Fruit fly (Drosophila melanogaster): Measurements from ENCODE around the gene croc.
A peak's percentile ranks its signal among the peaks of the same experiment; 100 is the strongest.

Gene croc

DNA sequence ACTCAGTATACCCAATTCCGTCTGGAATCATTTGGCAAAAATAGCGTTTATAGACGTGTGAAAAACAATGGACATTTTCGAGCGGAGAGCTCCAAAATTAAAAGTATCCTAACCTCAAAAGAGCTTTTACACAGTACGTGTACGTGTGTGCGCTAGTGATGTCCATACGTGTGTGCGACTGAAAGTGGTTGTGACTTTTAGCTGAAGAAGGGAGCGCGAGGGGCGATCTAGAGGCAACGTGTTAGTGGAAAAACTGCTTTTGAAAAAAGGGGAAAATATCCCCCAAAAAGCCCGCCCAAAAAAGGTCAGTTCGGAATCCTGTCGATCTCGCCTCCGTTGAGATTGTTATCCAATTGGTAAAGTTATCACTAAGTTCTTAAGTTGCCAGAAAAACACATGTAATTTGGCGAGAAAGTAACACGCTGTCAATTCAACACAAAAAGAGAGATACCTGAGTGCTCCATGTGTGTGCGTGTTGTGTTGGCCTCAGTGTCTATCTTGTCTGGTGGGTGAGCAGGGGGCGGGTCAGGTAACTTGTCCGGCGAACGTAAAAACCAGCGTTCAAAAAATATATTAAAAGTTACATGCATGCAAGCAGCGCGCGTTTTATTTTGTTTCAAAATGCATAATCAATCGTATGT lies 42.4 kb downstream of the croc start:
- no peak for TF ChIP-seq Gug (GFP tag; IDR thresholded peaks at IDR 0.05)
- TF ChIP-seq Eip93F (GFP tag; optimal IDR thresholded peaks at IDR 0.05), result no peak
- TF ChIP-seq CG15336 (GFP tag; IDR thresholded peaks at IDR 0.05), result peak; percentile 14; the same call in 1 of the 2 replicates
- no peak for TF ChIP-seq fd59A (GFP tag; optimal IDR thresholded peaks at IDR 0.05)
- no peak for TF ChIP-seq svp (GFP tag)
- no peak for TF ChIP-seq CG31627 (GFP tag; optimal IDR thresholded peaks at IDR 0.05)
- no peak for TF ChIP-seq CG10669 (GFP tag; optimal IDR thresholded peaks at IDR 0.05)
- TF ChIP-seq CG8319 (GFP tag; optimal IDR thresholded peaks at IDR 0.05), result no peak
- TF ChIP-seq fd85E (GFP tag; optimal IDR thresholded peaks at IDR 0.05), result no peak
- no peak for TF ChIP-seq topi (GFP tag; optimal IDR thresholded peaks at IDR 0.05)
- TF ChIP-seq spab (GFP tag; optimal IDR thresholded peaks at IDR 0.05), result no peak
- peak; percentile 45 for TF ChIP-seq Blimp-1 (GFP tag; optimal IDR thresholded peaks at IDR 0.05)
- no peak for TF ChIP-seq CG9139 (GFP tag; optimal IDR thresholded peaks at IDR 0.05)

DNA sequence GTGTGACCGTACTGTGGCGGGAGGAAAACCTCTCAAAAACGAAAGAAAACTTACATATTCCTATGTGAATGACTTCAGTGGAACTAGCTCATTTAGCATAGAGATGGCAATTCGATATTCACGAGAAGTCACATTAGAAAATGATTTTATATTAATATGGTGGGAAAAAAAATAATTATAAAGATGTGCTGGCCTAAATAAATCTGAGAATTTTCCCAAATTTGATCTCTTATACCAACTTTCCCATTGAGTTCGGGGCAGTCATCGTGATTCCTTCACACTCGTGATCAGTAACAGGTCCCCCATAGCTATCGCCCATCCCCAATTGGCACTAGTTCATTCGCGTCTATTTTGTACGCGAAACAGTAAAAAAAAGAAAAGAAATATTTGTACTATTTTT lies 43.2 kb downstream of the croc start, which contains the start of the genes barc and Aef1:
barc (minus strand) TSS at position 37 of the 400 bp plus-strand sequence.
Aef1 (plus strand) TSS at position 325 of the 400 bp plus-strand sequence.
- peak; percentile 39 for TF ChIP-seq Blimp-1 (GFP tag; optimal IDR thresholded peaks at IDR 0.05)
- TF ChIP-seq dac (GFP tag; optimal IDR thresholded peaks at IDR 0.05), result peak; percentile 81
- peak; percentile 90 for TF ChIP-seq OdsH (GFP tag; optimal IDR thresholded peaks at IDR 0.05)
- peak; percentile 67 for TF ChIP-seq CG34406 (GFP tag; optimal IDR thresholded peaks at IDR 0.05)
- peak; percentile 90 for TF ChIP-seq cyc (GFP tag; optimal IDR thresholded peaks at IDR 0.05)
- TF ChIP-seq Hr39 (GFP tag; optimal IDR thresholded peaks at IDR 0.05), result peak; percentile 94
- TF ChIP-seq Gug (GFP tag; IDR thresholded peaks at IDR 0.05), result peak; percentile 85
- TF ChIP-seq svp (GFP tag), result no peak
- TF ChIP-seq CG11762 (GFP tag; optimal IDR thresholded peaks at IDR 0.05; ENCODE audit: insufficient read depth), result peak; percentile 74
- TF ChIP-seq spab (GFP tag; optimal IDR thresholded peaks at IDR 0.05), result peak; percentile 12
- TF ChIP-seq Met (GFP tag; optimal IDR thresholded peaks at IDR 0.05), result no peak
- peak; percentile 87 for TF ChIP-seq Hr4 (GFP tag; optimal IDR thresholded peaks at IDR 0.05)
- TF ChIP-seq CG16779 (tag; optimal IDR thresholded peaks at IDR 0.05), result no peak
- no peak for TF ChIP-seq CG6854 (GFP tag; optimal IDR thresholded peaks at IDR 0.05)
- TF ChIP-seq CG6163 (GFP tag; IDR thresholded peaks at IDR 0.05), result peak; percentile 76
- TF ChIP-seq CG10669 (GFP tag; optimal IDR thresholded peaks at IDR 0.05), result no peak
- no peak; the same call in 2 of the 3 replicates for TF ChIP-seq CG8119 (GFP tag; IDR thresholded peaks at IDR 0.05)
- peak; percentile 85 for TF ChIP-seq Sox15 (GFP tag; optimal IDR thresholded peaks at IDR 0.05)
- TF ChIP-seq Eip75B (GFP tag; optimal IDR thresholded peaks at IDR 0.05), result no peak
- peak; percentile 56 for TF ChIP-seq CG7368 (GFP tag; optimal IDR thresholded peaks at IDR 0.05)
- peak; percentile 79 for TF ChIP-seq CG3919 (GFP tag; optimal IDR thresholded peaks at IDR 0.05)
- peak; percentile 88 for TF ChIP-seq esn (GFP tag; optimal IDR thresholded peaks at IDR 0.05)
- no peak for TF ChIP-seq CG9139 (GFP tag; optimal IDR thresholded peaks at IDR 0.05)
- peak; percentile 90 for TF ChIP-seq lz (GFP tag; optimal IDR thresholded peaks at IDR 0.05)
- TF ChIP-seq CG32006 (GFP tag; optimal IDR thresholded peaks at IDR 0.05), result peak; percentile 85
- peak; percentile 74 for TF ChIP-seq CG4318 (GFP tag; optimal IDR thresholded peaks at IDR 0.05)
- TF ChIP-seq Eip93F (GFP tag; optimal IDR thresholded peaks at IDR 0.05), result peak; percentile 45
- TF ChIP-seq Hr38 (GFP tag; optimal IDR thresholded peaks at IDR 0.05), result no peak
- TF ChIP-seq Sox14 (GFP tag; optimal IDR thresholded peaks at IDR 0.05), result peak; percentile 89
- peak in 1 of 2 experiments; percentile 60 for TF ChIP-seq salr (GFP tag; optimal IDR thresholded peaks at IDR 0.05)
- TF ChIP-seq achi (GFP tag; optimal IDR thresholded peaks at IDR 0.05), result peak; percentile 83
- TF ChIP-seq pdm3 (GFP tag; optimal IDR thresholded peaks at IDR 0.05), result peak; percentile 88
- TF ChIP-seq eg (GFP tag; IDR thresholded peaks at IDR 0.05), result no peak; the same call in 1 of the 3 replicates
- peak; percentile 87 for TF ChIP-seq Ets21C (GFP tag; optimal IDR thresholded peaks at IDR 0.05)
- peak; percentile 29 for TF ChIP-seq net (GFP tag; optimal IDR thresholded peaks at IDR 0.05)
- TF ChIP-seq fkh (GFP tag; optimal IDR thresholded peaks at IDR 0.05), result no peak
- no peak for TF ChIP-seq ss (GFP tag; optimal IDR thresholded peaks at IDR 0.05)
- TF ChIP-seq CG8632 (GFP tag; optimal IDR thresholded peaks at IDR 0.05), result peak; percentile 69
- TF ChIP-seq acj6 (GFP tag; optimal IDR thresholded peaks at IDR 0.05), result peak; percentile 90
- TF ChIP-seq topi (GFP tag; optimal IDR thresholded peaks at IDR 0.05), result peak; percentile 85
- TF ChIP-seq CG8319 (GFP tag; optimal IDR thresholded peaks at IDR 0.05), result peak; percentile 75
- peak; percentile 64 for TF ChIP-seq CG15336 (GFP tag; IDR thresholded peaks at IDR 0.05)
- 0 out of 2 replicates have a peak, but pooled peaks have one; percentile 77 for TF ChIP-seq CG11294 (GFP tag; IDR thresholded peaks at IDR 0.05)
- TF ChIP-seq CG6808 (GFP tag; optimal IDR thresholded peaks at IDR 0.05), result peak; percentile 55
- TF ChIP-seq CG10631 (GFP tag; optimal IDR thresholded peaks at IDR 0.05), result peak; percentile 87

Measured in whole organism, prepupa.